Worm (Caenorhabditis elegans) whole organism, midembryonic: ENCODE measurements around the gene T07C4.3.

Source experiments
- med-1 ChIP-seq: sonication (generic microtip); optimal IDR thresholded peaks from 2 replicates; lab custom pipeline; 2017; ENCODE audit warnings: missing genetic modification characterization, mild to moderate bottlenecking, missing compliant biosample characterization, antibody characterized with exemption, missing genetic modification reagents; ENCODE audit not compliant: insufficient read depth
- ztf-23 ChIP-seq: fragments of 200-800 bp; sonication (Bioruptor generic); IDR thresholded peaks from 2 replicates; pipeline ENCODE4 v1.3.6; 2022; ENCODE audit warnings: missing genetic modification reagents, missing genetic modification characterization, missing compliant biosample characterization

DNA sequence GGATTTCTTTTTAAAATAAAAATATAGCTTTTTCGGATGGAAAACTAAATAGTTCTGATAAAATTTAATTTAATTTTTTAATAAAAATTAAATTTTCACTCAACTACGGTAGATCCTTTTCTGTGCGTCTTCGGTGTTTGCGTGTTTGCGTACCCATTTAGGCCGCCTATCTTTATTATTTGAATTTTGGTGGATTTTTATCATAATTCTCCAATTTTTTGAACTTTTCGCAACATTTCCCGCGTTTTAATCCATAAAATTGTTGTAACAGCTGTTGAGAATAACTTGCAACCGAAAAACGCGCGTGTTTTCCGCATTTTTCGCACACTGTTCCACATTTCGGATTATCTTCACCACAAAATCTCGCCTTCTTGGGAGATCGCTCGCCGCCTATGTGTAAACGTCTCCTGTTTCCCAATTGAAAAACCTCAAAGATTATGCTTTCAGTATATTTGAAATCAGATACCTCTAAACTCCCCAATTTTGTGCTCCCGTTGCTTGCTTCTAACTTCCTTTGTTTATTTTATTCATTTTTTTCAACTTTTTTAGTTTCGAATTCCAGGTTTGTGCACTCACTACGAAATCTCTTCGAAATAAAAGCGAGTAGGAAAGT, at the start of gene T07C4.3:
- TF ChIP-seq ztf-23 (no peak), med-1 (GFP tag; lab: Kevin White, UChicago) (no peak)
